Worm (Caenorhabditis elegans) whole organism, early embryonic: ENCODE results near the gene fbxc-53.

ENCODE experiments used
- ama-1 ChIP-seq: fragments of 150-350 bp; optimal IDR thresholded peaks from 2 replicates; lab custom pipeline; 2014
- flt-1 ChIP-seq: fragments of 200-800 bp; sonication (Bioruptor generic); IDR thresholded peaks from 2 replicates; pipeline ENCODE4 v1.3.6; 2022; ENCODE audit warnings: missing genetic modification characterization, missing compliant biosample characterization
- tra-4 ChIP-seq: sonication (generic microtip); optimal IDR thresholded peaks from 2 replicates; lab custom pipeline; 2017; ENCODE audit warnings: missing genetic modification characterization, missing compliant biosample characterization

DNA sequence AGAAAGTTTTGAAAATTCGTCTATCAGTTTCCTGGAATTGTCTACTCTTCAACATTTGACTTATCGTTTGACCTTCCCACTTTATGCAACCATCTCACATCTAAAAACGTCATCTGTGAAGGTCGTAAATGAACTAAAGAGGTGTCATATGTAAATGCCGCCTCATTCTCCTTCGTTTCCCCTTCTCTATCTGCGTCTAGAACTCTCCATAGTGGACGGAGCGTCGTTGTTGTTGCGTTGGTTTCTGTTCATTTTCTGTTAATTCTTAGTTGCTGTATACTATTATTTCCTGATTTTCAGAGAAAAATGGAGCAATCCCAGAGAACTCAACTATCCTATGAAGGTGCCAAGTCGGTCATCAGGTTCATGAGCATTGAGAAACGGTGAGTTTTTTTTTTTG is 5.9 kb downstream of the fbxc-53 start, which contains the start of gene fbxc-52:
- no peak for TF ChIP-seq ama-1
- TF ChIP-seq flt-1 = no peak
- TF ChIP-seq tra-4 = no peak
